Fruit fly (Drosophila melanogaster) S2 (cell line): ENCODE measurements around the gene hop.

Source experiments
- CG8478 ChIP-seq: fragments of >200 bp; optimal IDR thresholded peaks from 2 replicates; lab custom pipeline; 2018
- CTCF ChIP-seq, 2 experiments: fragments of >200 bp; optimal IDR thresholded peaks; 2 replicates each; lab custom pipeline; 2018

DNA sequence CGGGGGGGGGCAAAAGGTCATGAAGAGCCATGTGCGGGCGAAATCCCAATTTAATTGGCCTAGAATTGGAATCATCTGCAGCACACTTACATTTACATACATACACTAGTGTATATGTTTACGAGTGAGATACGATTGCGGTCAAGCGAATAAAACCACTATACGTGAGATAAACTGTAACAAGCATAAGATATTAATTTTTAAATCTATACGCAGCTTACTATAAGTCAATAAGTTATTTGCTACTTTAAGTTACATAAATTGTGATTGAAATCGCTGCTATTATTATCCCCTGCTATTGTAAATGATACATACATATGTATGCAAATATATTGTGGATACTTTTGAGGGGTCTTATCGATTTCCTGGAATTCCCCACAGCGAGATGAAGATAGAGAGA lies 11.2 kb upstream of the hop start:
- TF ChIP-seq CG8478 = no peak
- TF ChIP-seq CTCF (optimal IDR thresholded peaks at IDR 0.05; lab: Kevin White, UChicago) = no peak
